Fruit fly (Drosophila melanogaster) whole organism, embryonic: ENCODE results near the gene Slip1.

ENCODE experiments used
- Aef1 ChIP-seq: fragments of 200-800 bp; sonication (Bioruptor generic); IDR thresholded peaks from 3 replicates; pipeline ENCODE4 v1.3.6; 2022; ENCODE audit warnings: missing biosample characterization, missing genetic modification characterization
- BtbVII ChIP-seq: fragments of 200-800 bp; sonication (Bioruptor generic); optimal IDR thresholded peaks from 3 replicates; lab custom pipeline; 2017; ENCODE audit warnings: missing biosample characterization, mild to moderate bottlenecking, missing genetic modification characterization
- CG12299 ChIP-seq: fragments of 200-800 bp; sonication (Bioruptor generic); optimal IDR thresholded peaks from 2 replicates; lab custom pipeline; 2018; ENCODE audit warnings: missing biosample characterization, mild to moderate bottlenecking, missing genetic modification characterization
- CG12769 ChIP-seq: fragments of 200-800 bp; sonication (Bioruptor generic); optimal IDR thresholded peaks from 2 replicates; lab custom pipeline; 2019; ENCODE audit warnings: missing biosample characterization, mild to moderate bottlenecking, missing genetic modification characterization, moderate library complexity
- CG14710 ChIP-seq: fragments of 200-800 bp; sonication (Bioruptor generic); optimal IDR thresholded peaks from 3 replicates; lab custom pipeline; 2019; ENCODE audit warnings: missing biosample characterization, mild to moderate bottlenecking, missing genetic modification characterization, moderate library complexity
- CG16813 ChIP-seq: fragments of 200-800 bp; sonication (Bioruptor generic); IDR thresholded peaks from 3 replicates; pipeline ENCODE4 v1.3.6; 2022; ENCODE audit warnings: missing biosample characterization, missing genetic modification characterization; ENCODE audit not compliant: partially characterized antibody
- CG16863 ChIP-seq: fragments of 200-800 bp; sonication (Bioruptor generic); optimal IDR thresholded peaks from 3 replicates; lab custom pipeline; 2016; ENCODE audit warnings: missing biosample characterization, missing genetic modification characterization
- CG17612 ChIP-seq: fragments of 200-800 bp; sonication (Bioruptor generic); IDR thresholded peaks from 2 replicates; pipeline ENCODE4 v1.3.6; 2022; ENCODE audit warnings: missing biosample characterization, missing genetic modification characterization
- CG18619 ChIP-seq: fragments of 200-800 bp; sonication (Bioruptor generic); optimal IDR thresholded peaks from 3 replicates; lab custom pipeline; 2017; ENCODE audit warnings: missing biosample characterization, mild to moderate bottlenecking, missing genetic modification characterization
- CG2202 ChIP-seq: fragments of 200-800 bp; sonication (Bioruptor generic); optimal IDR thresholded peaks from 2 replicates; lab custom pipeline; 2018; ENCODE audit warnings: missing biosample characterization, mild to moderate bottlenecking, missing genetic modification characterization
- CG2875 ChIP-seq: fragments of 200-800 bp; sonication (Bioruptor generic); optimal IDR thresholded peaks from 2 replicates; lab custom pipeline; 2017; ENCODE audit warnings: missing biosample characterization, mild to moderate bottlenecking, missing genetic modification characterization, missing genetic modification reagents
- CG33557 ChIP-seq: fragments of 200-800 bp; sonication (Bioruptor generic); optimal IDR thresholded peaks from 2 replicates; lab custom pipeline; 2019; ENCODE audit warnings: missing biosample characterization, mild to moderate bottlenecking, missing genetic modification characterization, moderate library complexity
- CG34224 ChIP-seq: fragments of 200-800 bp; sonication (Bioruptor generic); IDR thresholded peaks from 3 replicates; pipeline ENCODE4 v1.3.6; 2022; ENCODE audit warnings: missing biosample characterization, missing genetic modification characterization; ENCODE audit not compliant: partially characterized antibody
- CG3726 ChIP-seq: fragments of 200-800 bp; sonication (Bioruptor generic); IDR thresholded peaks from 3 replicates; pipeline ENCODE4, ENCODE4 v1.3.6; 2022; ENCODE audit warnings: missing biosample characterization, missing genetic modification characterization
- CG4360 ChIP-seq: fragments of 200-800 bp; sonication (Bioruptor generic); IDR thresholded peaks from 2 replicates; pipeline ENCODE4 v1.3.6; 2022; ENCODE audit warnings: missing biosample characterization, missing genetic modification characterization
- CG4404 ChIP-seq: fragments of 200-800 bp; sonication (Bioruptor generic); IDR thresholded peaks from 2 replicates; pipeline ENCODE4 v1.3.6; 2022; ENCODE audit warnings: missing biosample characterization, missing genetic modification characterization
- CG6175 ChIP-seq: fragments of 200-800 bp; sonication (Bioruptor generic); IDR thresholded peaks from 3 replicates; pipeline ENCODE4 v1.3.6; 2022; ENCODE audit warnings: missing biosample characterization, missing genetic modification characterization
- CG6254 ChIP-seq: fragments of 200-800 bp; sonication (Bioruptor generic); optimal IDR thresholded peaks from 3 replicates; lab custom pipeline; 2017; ENCODE audit warnings: mild to moderate bottlenecking, missing biosample characterization, missing genetic modification reagents, missing genetic modification characterization
- CG6813 ChIP-seq: fragments of 200-800 bp; sonication (Bioruptor generic); optimal IDR thresholded peaks from 2 replicates; lab custom pipeline; 2017; ENCODE audit warnings: missing biosample characterization, missing genetic modification characterization, mild to moderate bottlenecking, moderate library complexity, missing genetic modification reagents
- CG9817 ChIP-seq: fragments of 200-800 bp; sonication (Bioruptor generic); optimal IDR thresholded peaks from 2 replicates; lab custom pipeline; 2018; ENCODE audit warnings: missing biosample characterization, mild to moderate bottlenecking, missing genetic modification characterization, moderate library complexity
- Dek ChIP-seq: fragments of 200-800 bp; sonication (Bioruptor generic); optimal IDR thresholded peaks from 3 replicates; lab custom pipeline; 2019; ENCODE audit warnings: missing biosample characterization, mild to moderate bottlenecking, missing genetic modification characterization, moderate library complexity
- Dip3 ChIP-seq: fragments of 200-800 bp; sonication (Bioruptor generic); optimal IDR thresholded peaks from 3 replicates; lab custom pipeline; 2016; ENCODE audit warnings: missing biosample characterization, missing genetic modification characterization
- ERR ChIP-seq: fragments of 200-800 bp; sonication (Bioruptor generic); optimal IDR thresholded peaks from 2 replicates; lab custom pipeline; 2016; ENCODE audit warnings: missing biosample characterization, missing genetic modification characterization
- Hr39 ChIP-seq: fragments of >200 bp; optimal IDR thresholded peaks from 2 replicates; lab custom pipeline; 2017
- Hr78 ChIP-seq, 2 experiments: fragments of 200-800 bp in 1 of 2; fragments of >200 bp in 1 of 2; sonication (Bioruptor generic) in 1 of 2; optimal IDR thresholded peaks; 2 replicates each; lab custom pipeline; 2017 to 2019; ENCODE audit warnings: missing biosample characterization in 2 of 2, missing genetic modification characterization in 2 of 2, mild to moderate bottlenecking in 1 of 2, moderate library complexity in 1 of 2
- Myb ChIP-seq: fragments of 200-800 bp; sonication (Bioruptor generic); optimal IDR thresholded peaks from 2 replicates; lab custom pipeline; 2016; ENCODE audit warnings: missing biosample characterization, missing genetic modification characterization
- Nf-YC ChIP-seq: fragments of 200-800 bp; optimal IDR thresholded peaks from 3 replicates; lab custom pipeline; 2019; ENCODE audit warnings: missing biosample characterization, mild to moderate bottlenecking, missing genetic modification characterization, moderate library complexity
- Opbp ChIP-seq: fragments of 200-800 bp; sonication (Bioruptor generic); IDR thresholded peaks from 3 replicates; pipeline ENCODE4 v1.3.6; 2022; ENCODE audit warnings: missing biosample characterization, missing genetic modification characterization; ENCODE audit not compliant: partially characterized antibody
- Sox100B ChIP-seq: fragments of 200-800 bp; sonication (Bioruptor generic); optimal IDR thresholded peaks from 3 replicates; lab custom pipeline; 2018; ENCODE audit warnings: missing biosample characterization, mild to moderate bottlenecking, missing genetic modification characterization
- Ssrp ChIP-seq: fragments of 200-800 bp; sonication (Bioruptor generic); optimal IDR thresholded peaks from 2 replicates; lab custom pipeline; 2018; ENCODE audit warnings: missing biosample characterization, mild to moderate bottlenecking, missing genetic modification characterization, moderate library complexity
- Taf1 ChIP-seq: fragments of 200-800 bp; sonication (Bioruptor generic); IDR thresholded peaks from 2 replicates; pipeline ENCODE4 v1.3.6; 2022; ENCODE audit warnings: missing biosample characterization, missing genetic modification characterization
- Vsx1 ChIP-seq: fragments of 200-800 bp; sonication (Bioruptor generic); optimal IDR thresholded peaks from 2 replicates; lab custom pipeline; 2017; ENCODE audit warnings: missing biosample characterization, mild to moderate bottlenecking, missing genetic modification characterization, missing genetic modification reagents
- ac ChIP-seq: fragments of 200-800 bp; sonication (Bioruptor generic); optimal IDR thresholded peaks from 3 replicates; lab custom pipeline; 2017; ENCODE audit warnings: missing biosample characterization, mild to moderate bottlenecking, missing genetic modification characterization
- cad ChIP-seq: fragments of >200 bp; optimal IDR thresholded peaks from 2 replicates; lab custom pipeline; 2017; ENCODE audit warnings: missing biosample characterization, missing genetic modification characterization
- caup ChIP-seq: fragments of 200-800 bp; sonication (Bioruptor generic); optimal IDR thresholded peaks from 3 replicates; lab custom pipeline; 2017; ENCODE audit warnings: missing biosample characterization, mild to moderate bottlenecking, missing genetic modification characterization, moderate library complexity; ENCODE audit not compliant: severe bottlenecking
- dpn ChIP-seq, 2 experiments: fragments of 200-800 bp; sonication (Bioruptor generic); optimal IDR thresholded peaks; 3 replicates each; lab custom pipeline; 2016; ENCODE audit warnings: missing biosample characterization in 2 of 2, missing genetic modification characterization in 2 of 2
- eve ChIP-seq, 2 experiments: fragments of >200 bp; optimal IDR thresholded peaks; 2 replicates each; lab custom pipeline; 2017; ENCODE audit warnings: missing biosample characterization in 2 of 2, missing genetic modification characterization in 2 of 2
- insv ChIP-seq, 2 experiments: fragments of 200-800 bp; sonication (Bioruptor generic); optimal IDR thresholded peaks; 3 replicates each; lab custom pipeline; 2016 to 2018; ENCODE audit warnings: missing biosample characterization in 2 of 2, missing genetic modification characterization in 2 of 2
- ken ChIP-seq: fragments of 200-800 bp; sonication (Bioruptor generic); IDR thresholded peaks from 3 replicates; pipeline ENCODE4 v1.3.6; 2022; ENCODE audit warnings: missing biosample characterization, missing genetic modification characterization
- knrl ChIP-seq: fragments of 200-800 bp; sonication (Bioruptor generic); IDR thresholded peaks from 3 replicates; pipeline ENCODE4 v1.3.6; 2022; ENCODE audit warnings: missing biosample characterization, missing genetic modification characterization; ENCODE audit not compliant: partially characterized antibody
- mirr ChIP-seq: fragments of 200-800 bp; sonication (Bioruptor generic); optimal IDR thresholded peaks from 3 replicates; lab custom pipeline; 2018; ENCODE audit warnings: missing biosample characterization, mild to moderate bottlenecking, missing genetic modification characterization
- nerfin-1 ChIP-seq: fragments of 200-800 bp; sonication (Bioruptor generic); optimal IDR thresholded peaks from 3 replicates; lab custom pipeline; 2019; ENCODE audit warnings: missing biosample characterization, mild to moderate bottlenecking, missing genetic modification characterization, moderate library complexity
- nom ChIP-seq: fragments of 200-800 bp; sonication (Bioruptor generic); optimal IDR thresholded peaks from 2 replicates; lab custom pipeline; 2017; ENCODE audit warnings: missing biosample characterization, missing genetic modification characterization, mild to moderate bottlenecking, moderate library complexity, missing genetic modification reagents
- pum ChIP-seq: fragments of 200-800 bp; sonication (Bioruptor generic); optimal IDR thresholded peaks from 2 replicates; lab custom pipeline; 2016; ENCODE audit warnings: missing biosample characterization, missing genetic modification characterization
- sd ChIP-seq: fragments of 200-800 bp; sonication (Bioruptor generic); optimal IDR thresholded peaks from 3 replicates; lab custom pipeline; 2018; ENCODE audit warnings: missing biosample characterization, mild to moderate bottlenecking, missing genetic modification characterization, moderate library complexity
- stc ChIP-seq: fragments of 200-800 bp; sonication (Bioruptor generic); IDR thresholded peaks from 2 replicates; pipeline ENCODE4 v1.3.6; 2022; ENCODE audit warnings: missing biosample characterization, missing genetic modification characterization
- tgo ChIP-seq: fragments of 200-800 bp; sonication (Bioruptor generic); IDR thresholded peaks from 3 replicates; pipeline ENCODE4 v1.3.6; 2022; ENCODE audit warnings: missing biosample characterization, missing genetic modification characterization
- tin ChIP-seq: fragments of 200-800 bp; sonication (Bioruptor generic); optimal IDR thresholded peaks from 3 replicates; lab custom pipeline; 2016; ENCODE audit warnings: missing biosample characterization, missing genetic modification characterization
- unpg ChIP-seq: fragments of 200-800 bp; sonication (Bioruptor generic); optimal IDR thresholded peaks from 3 replicates; lab custom pipeline; 2018; ENCODE audit warnings: missing biosample characterization, mild to moderate bottlenecking, missing genetic modification characterization, moderate library complexity
- wor ChIP-seq: fragments of 200-800 bp; sonication (Bioruptor generic); IDR thresholded peaks from 2 replicates; pipeline ENCODE4 v1.3.6; 2022; ENCODE audit warnings: missing biosample characterization, missing genetic modification characterization
- zfh2 ChIP-seq: fragments of 200-800 bp; sonication (Bioruptor generic); optimal IDR thresholded peaks from 2 replicates; lab custom pipeline; 2016; ENCODE audit warnings: missing biosample characterization, missing genetic modification characterization

Gene Slip1

dm6 chr4:696638-697037 lies 33.2 kb downstream of the Slip1 start (continued):
- TF ChIP-seq pum (GFP tag; lab: Kevin White, UChicago): no peak
- peak; percentile 36 for TF ChIP-seq nom
- TF ChIP-seq ken (GFP tag; lab: Robert Waterston, UW): no peak
- TF ChIP-seq zfh2 (GFP tag; lab: Kevin White, UChicago): peak; percentile 37
- TF ChIP-seq CG33557 (GFP tag; lab: Kevin White, UChicago): no peak
- no peak for TF ChIP-seq CG9817 (tag; lab: Kevin White, UChicago)
- TF ChIP-seq CG16813 (GFP tag; lab: Robert Waterston, UW): no peak
- TF ChIP-seq CG12769: peak; percentile 58
- TF ChIP-seq Aef1: no peak
- no peak for TF ChIP-seq CG6813 (GFP tag; lab: Kevin White, UChicago)
- TF ChIP-seq tin (GFP tag; lab: Kevin White, UChicago): peak; percentile 47
- peak; percentile 4 for TF ChIP-seq cad
- TF ChIP-seq CG6254 (GFP tag; lab: Kevin White, UChicago): no peak
- TF ChIP-seq CG17612: no peak
- TF ChIP-seq CG12299 (tag; lab: Kevin White, UChicago): no peak
- TF ChIP-seq dpn (GFP tag; optimal IDR thresholded peaks at IDR 0.05; lab: Kevin White, UChicago): peak; percentile 35 to 55
- peak; percentile 33 for TF ChIP-seq ERR (GFP tag; lab: Kevin White, UChicago)
- TF ChIP-seq CG34224: peak; percentile 92
- no peak for TF ChIP-seq Dek
- TF ChIP-seq CG2202 (tag; lab: Kevin White, UChicago): no peak
- TF ChIP-seq Ssrp (tag; lab: Kevin White, UChicago): no peak
- no peak for TF ChIP-seq CG16863 (GFP tag; lab: Kevin White, UChicago)
- TF ChIP-seq wor (GFP tag; lab: Robert Waterston, UW): no peak
- no peak for TF ChIP-seq CG3726 (GFP tag; lab: Robert Waterston, UW)
- no peak for TF ChIP-seq mirr
- no peak for TF ChIP-seq Hr78 (GFP tag; optimal IDR thresholded peaks at IDR 0.05; lab: Kevin White, UChicago)
- no peak for TF ChIP-seq caup
- TF ChIP-seq Vsx1 (GFP tag; lab: Kevin White, UChicago): peak; percentile 96
- TF ChIP-seq Dip3 (GFP tag; lab: Kevin White, UChicago): peak; percentile 41
- no peak for TF ChIP-seq CG6175 (GFP tag; lab: Robert Waterston, UW)
- no peak for TF ChIP-seq CG4404 (GFP tag; lab: Robert Waterston, UW)
- peak; percentile 1 for TF ChIP-seq unpg (GFP tag; lab: Kevin White, UChicago)
- TF ChIP-seq Opbp (GFP tag; lab: Robert Waterston, UW): no peak
- TF ChIP-seq ac (GFP tag; lab: Kevin White, UChicago): no peak
- TF ChIP-seq eve (GFP tag; optimal IDR thresholded peaks at IDR 0.05; lab: Kevin White, UChicago): no peak
- no peak for TF ChIP-seq insv (GFP tag; optimal IDR thresholded peaks at IDR 0.05; lab: Kevin White, UChicago)
- peak; percentile 98; the same call in 2 of the 3 replicates for TF ChIP-seq knrl (GFP tag; lab: Robert Waterston, UW)
- no peak for TF ChIP-seq Hr39 (lab: Kevin White, UChicago)
- TF ChIP-seq tgo (GFP tag; lab: Robert Waterston, UW): no peak; the same call in 2 of the 3 replicates
- TF ChIP-seq Myb (GFP tag; lab: Kevin White, UChicago): peak; percentile 64
- peak; percentile 8 for TF ChIP-seq BtbVII (GFP tag; lab: Kevin White, UChicago)
- TF ChIP-seq CG4360 (GFP tag; lab: Robert Waterston, UW): no peak
- TF ChIP-seq Taf1 (GFP tag; lab: Robert Waterston, UW): no peak
- TF ChIP-seq Sox100B (GFP tag; lab: Kevin White, UChicago): no peak
- TF ChIP-seq CG2875 (GFP tag; lab: Kevin White, UChicago): no peak
- peak; percentile 47 for TF ChIP-seq Nf-YC (tag; lab: Kevin White, UChicago)
- TF ChIP-seq CG18619: no peak
- TF ChIP-seq nerfin-1 (tag; lab: Kevin White, UChicago): no peak
- no peak for TF ChIP-seq sd (tag; lab: Kevin White, UChicago)
- TF ChIP-seq CG14710 (tag; lab: Kevin White, UChicago): peak; percentile 58
- no peak for TF ChIP-seq stc (GFP tag; lab: Robert Waterston, UW)
